Worm (Caenorhabditis elegans) whole organism, young adult: ENCODE data around the gene erh-2.

Source experiments
- B0019.2 ChIP-seq: fragments of 200-800 bp; sonication (Bioruptor generic); conservative IDR thresholded peaks from 2 replicates; pipeline ENCODE4 v1.3.6; 2022; ENCODE audit warnings: missing genetic modification reagents, missing genetic modification characterization, missing compliant biosample characterization
- B0261.1 ChIP-seq: sonication (generic microtip); optimal IDR thresholded peaks from 2 replicates; lab custom pipeline; 2016; ENCODE audit warnings: mild to moderate bottlenecking, missing genetic modification characterization, moderate library complexity, missing compliant biosample characterization
- C17E4.6 ChIP-seq: fragments of 200-800 bp; sonication (Bioruptor generic); IDR thresholded peaks from 2 replicates; pipeline ENCODE4 v1.3.6; 2022; ENCODE audit warnings: missing genetic modification reagents, missing genetic modification characterization, missing compliant biosample characterization
- F10E7.11 ChIP-seq: sonication (generic microtip); optimal IDR thresholded peaks from 2 replicates; lab custom pipeline; 2017; ENCODE audit warnings: mild to moderate bottlenecking, missing genetic modification characterization, moderate library complexity, missing compliant biosample characterization
- F33H1.4 ChIP-seq: fragments of 200-800 bp; sonication (Bioruptor generic); IDR thresholded peaks from 2 replicates; pipeline ENCODE4 v1.3.6; 2022; ENCODE audit warnings: missing genetic modification reagents, missing genetic modification characterization, missing compliant biosample characterization
- F37B4.10 ChIP-seq: fragments of 200-800 bp; sonication (Bioruptor generic); IDR thresholded peaks from 2 replicates; pipeline ENCODE4 v1.3.6; 2022; ENCODE audit warnings: missing genetic modification characterization, missing compliant biosample characterization
- F52B5.7 ChIP-seq: sonication (generic microtip); optimal IDR thresholded peaks from 2 replicates; lab custom pipeline; 2016; ENCODE audit warnings: mild to moderate bottlenecking, missing genetic modification characterization, missing compliant biosample characterization
- F55B11.4 ChIP-seq: sonication (generic microtip); optimal IDR thresholded peaks from 2 replicates; lab custom pipeline; 2016; ENCODE audit warnings: missing compliant biosample characterization, missing genetic modification characterization, borderline replicate concordance; ENCODE audit not compliant: insufficient read depth
- F57A8.1 ChIP-seq: fragments of 200-800 bp; sonication (Bioruptor generic); optimal IDR thresholded peaks from 2 replicates; lab custom pipeline; 2018; ENCODE audit warnings: mild to moderate bottlenecking, missing genetic modification characterization, moderate library complexity, missing compliant biosample characterization
- F57C9.4 ChIP-seq: sonication (generic microtip); optimal IDR thresholded peaks from 2 replicates; lab custom pipeline; 2017; ENCODE audit warnings: mild to moderate bottlenecking, missing genetic modification characterization, missing compliant biosample characterization
- K11D2.4 ChIP-seq: fragments of 200-800 bp; sonication (Bioruptor generic); IDR thresholded peaks from 2 replicates; pipeline ENCODE4 v1.3.6; 2022; ENCODE audit warnings: missing genetic modification reagents, missing genetic modification characterization, missing compliant biosample characterization
- Y53F4B.3 ChIP-seq: fragments of 200-800 bp; sonication (Bioruptor generic); IDR thresholded peaks from 2 replicates; pipeline ENCODE4 v1.3.6; 2022; ENCODE audit warnings: missing genetic modification reagents, missing genetic modification characterization, missing compliant biosample characterization
- Y95B8A.8 ChIP-seq: fragments of 200-800 bp; sonication (Bioruptor generic); IDR thresholded peaks from 2 replicates; pipeline ENCODE4 v1.3.6; 2022; ENCODE audit warnings: missing genetic modification reagents, missing genetic modification characterization, missing compliant biosample characterization
- atf-7 ChIP-seq: sonication (generic microtip); optimal IDR thresholded peaks from 2 replicates; lab custom pipeline; 2017; ENCODE audit warnings: mild to moderate bottlenecking, missing genetic modification characterization, missing compliant biosample characterization
- ccch-3 ChIP-seq: fragments of 200-800 bp; sonication (Bioruptor generic); optimal IDR thresholded peaks from 2 replicates; lab custom pipeline; 2018; ENCODE audit warnings: mild to moderate bottlenecking, missing genetic modification characterization, missing compliant biosample characterization
- ceh-40 ChIP-seq: fragments of 200-800 bp; sonication (Bioruptor generic); IDR thresholded peaks from 2 replicates; pipeline ENCODE4 v1.3.6; 2022; ENCODE audit warnings: missing genetic modification characterization, missing compliant biosample characterization
- dox-1 ChIP-seq: fragments of 200-800 bp; sonication (Bioruptor generic); IDR thresholded peaks from 2 replicates; pipeline ENCODE4 v1.3.6; 2022; ENCODE audit warnings: missing genetic modification reagents, missing genetic modification characterization, missing compliant biosample characterization
- dpl-1 ChIP-seq: fragments of 150-350 bp; optimal IDR thresholded peaks from 2 replicates; lab custom pipeline; 2014; ENCODE audit warnings: missing biosample characterization, missing genetic modification reagents, missing genetic modification characterization
- efl-1 ChIP-seq: fragments of 150-350 bp; optimal IDR thresholded peaks from 2 replicates; lab custom pipeline; 2014; ENCODE audit warnings: missing biosample characterization, missing genetic modification reagents, missing genetic modification characterization
- egl-18 ChIP-seq: fragments of 200-800 bp; sonication (Bioruptor generic); IDR thresholded peaks from 2 replicates; pipeline ENCODE4 v1.3.6; 2022; ENCODE audit warnings: missing genetic modification reagents, missing genetic modification characterization, missing compliant biosample characterization
- fkh-3 ChIP-seq: sonication (generic microtip); optimal IDR thresholded peaks from 2 replicates; lab custom pipeline; 2016; ENCODE audit warnings: mild to moderate bottlenecking, missing genetic modification characterization, missing compliant biosample characterization
- gei-17 ChIP-seq: fragments of 200-800 bp; sonication (Bioruptor generic); optimal IDR thresholded peaks from 2 replicates; lab custom pipeline; 2018; ENCODE audit warnings: mild to moderate bottlenecking, missing genetic modification characterization, missing compliant biosample characterization
- him-1 ChIP-seq: sonication (generic microtip); optimal IDR thresholded peaks from 2 replicates; lab custom pipeline; 2016; ENCODE audit warnings: missing genotype, missing genetic modification reagents, missing genetic modification characterization, missing compliant biosample characterization
- hlh-26 ChIP-seq: fragments of 200-800 bp; sonication (Bioruptor generic); conservative IDR thresholded peaks from 2 replicates; pipeline ENCODE4 v1.3.6; 2022; ENCODE audit warnings: missing genetic modification reagents, missing genetic modification characterization, missing compliant biosample characterization
- hmg-1.2 ChIP-seq: fragments of 200-800 bp; sonication (Bioruptor generic); IDR thresholded peaks from 2 replicates; pipeline ENCODE4 v1.3.6; 2022; ENCODE audit warnings: missing genetic modification reagents, missing genetic modification characterization, missing compliant biosample characterization
- let-526 ChIP-seq: fragments of 200-800 bp; sonication (Bioruptor generic); IDR thresholded peaks from 2 replicates; pipeline ENCODE4 v1.3.6; 2022; ENCODE audit warnings: missing genetic modification reagents, missing genetic modification characterization, missing compliant biosample characterization
- lin-35 ChIP-seq, 3 experiments: fragments of 150-350 bp in 2 of 3; sonication (generic microtip) in 1 of 3; optimal IDR thresholded peaks; 2 replicates each; lab custom pipeline; 2014 to 2018; ENCODE audit warnings: missing biosample characterization in 3 of 3, missing genetic modification characterization in 3 of 3, missing genetic modification reagents in 3 of 3
- lin-40 ChIP-seq: sonication (generic microtip); optimal IDR thresholded peaks from 2 replicates; lab custom pipeline; 2016; ENCODE audit warnings: missing genetic modification characterization, mild to moderate bottlenecking, missing compliant biosample characterization, missing genotype, missing genetic modification reagents
- lsy-27 ChIP-seq: sonication (generic microtip); optimal IDR thresholded peaks from 2 replicates; lab custom pipeline; 2017; ENCODE audit warnings: missing genetic modification characterization, mild to moderate bottlenecking, missing compliant biosample characterization, antibody characterized with exemption, missing genotype, borderline replicate concordance; ENCODE audit not compliant: insufficient read depth
- madf-3 ChIP-seq: fragments of 200-800 bp; sonication (Bioruptor generic); IDR thresholded peaks from 2 replicates; pipeline ENCODE4 v1.3.6; 2022; ENCODE audit warnings: missing genetic modification reagents, missing genetic modification characterization, missing compliant biosample characterization
- mcd-1 ChIP-seq: fragments of 200-800 bp; sonication (Bioruptor generic); IDR thresholded peaks from 2 replicates; pipeline ENCODE4 v1.3.6; 2022; ENCODE audit warnings: missing genetic modification reagents, missing genetic modification characterization, missing compliant biosample characterization
- mel-28 ChIP-seq: sonication (generic microtip); optimal IDR thresholded peaks from 2 replicates; lab custom pipeline; 2016; ENCODE audit warnings: borderline replicate concordance, mild to moderate bottlenecking, missing genetic modification characterization, missing compliant biosample characterization
- mes-4 ChIP-seq: sonication (generic microtip); optimal IDR thresholded peaks from 2 replicates; lab custom pipeline; 2016; ENCODE audit warnings: missing genotype, missing genetic modification characterization, missing compliant biosample characterization
- nfya-1 ChIP-seq: sonication (generic microtip); optimal IDR thresholded peaks from 2 replicates; lab custom pipeline; 2017; ENCODE audit warnings: antibody characterized with exemption, missing compliant biosample characterization, missing genetic modification characterization, borderline replicate concordance; ENCODE audit not compliant: insufficient read depth
- nhr-120 ChIP-seq: fragments of 200-800 bp; sonication (Bioruptor generic); IDR thresholded peaks from 2 replicates; pipeline ENCODE4 v1.3.6; 2022; ENCODE audit warnings: missing genetic modification characterization, missing compliant biosample characterization
- nhr-179 ChIP-seq: sonication (generic microtip); optimal IDR thresholded peaks from 2 replicates; lab custom pipeline; 2016; ENCODE audit warnings: mild to moderate bottlenecking, missing genetic modification characterization, missing compliant biosample characterization
- rcor-1 ChIP-seq: fragments of 200-800 bp; sonication (Bioruptor generic); IDR thresholded peaks from 2 replicates; pipeline ENCODE4 v1.3.6; 2022; ENCODE audit warnings: missing genetic modification reagents, missing genetic modification characterization, missing compliant biosample characterization
- repo-1 ChIP-seq: sonication (generic microtip); optimal IDR thresholded peaks from 2 replicates; lab custom pipeline; 2017; ENCODE audit warnings: mild to moderate bottlenecking, missing genetic modification characterization, missing compliant biosample characterization
- rpc-1 ChIP-seq, 2 experiments: fragments of 150-350 bp in 1 of 2; sonication (generic microtip) in 1 of 2; optimal IDR thresholded peaks; 2 replicates each; lab custom pipeline; 2014 to 2018; ENCODE audit warnings: missing biosample characterization in 1 of 2, missing genetic modification characterization in 1 of 2, missing genetic modification reagents in 1 of 2, missing genotype in 1 of 2
- snpc-4 ChIP-seq, 5 experiments: fragments of 150-350 bp in 1 of 5; sonication (generic microtip) in 4 of 5; optimal IDR thresholded peaks; 2 replicates each; lab custom pipeline; 2014 to 2018; ENCODE audit warnings: missing genetic modification characterization in 5 of 5, missing biosample characterization in 3 of 5, antibody characterized with exemption in 2 of 5, mild to moderate bottlenecking in 2 of 5, missing compliant biosample characterization in 2 of 5, missing genotype in 2 of 5, moderate library complexity in 2 of 5, missing genetic modification reagents in 1 of 5
- sptf-2 ChIP-seq: fragments of 200-800 bp; sonication (Bioruptor generic); optimal IDR thresholded peaks from 2 replicates; lab custom pipeline; 2018; ENCODE audit warnings: mild to moderate bottlenecking, missing genetic modification characterization, missing compliant biosample characterization
- tbp1 ChIP-seq: fragments of 200-800 bp; sonication (Bioruptor generic); optimal IDR thresholded peaks from 2 replicates; lab custom pipeline; 2018; ENCODE audit warnings: mild to moderate bottlenecking, missing genetic modification characterization, missing compliant biosample characterization
- tbx-9 ChIP-seq: sonication (generic microtip); optimal IDR thresholded peaks from 2 replicates; lab custom pipeline; 2016; ENCODE audit warnings: borderline replicate concordance, missing genetic modification characterization, inconsistent platforms, missing compliant biosample characterization
- unc-62 ChIP-seq: fragments of 150-350 bp; optimal IDR thresholded peaks from 2 replicates; lab custom pipeline; 2014; ENCODE audit warnings: missing biosample characterization, missing genetic modification reagents, missing genetic modification characterization
- xnd-1 ChIP-seq: sonication (generic microtip); optimal IDR thresholded peaks from 2 replicates; lab custom pipeline; 2016; ENCODE audit warnings: missing genotype, missing genetic modification reagents, missing genetic modification characterization, missing compliant biosample characterization
- ztf-22 ChIP-seq: fragments of 200-800 bp; sonication (Bioruptor generic); optimal IDR thresholded peaks from 2 replicates; lab custom pipeline; 2018; ENCODE audit warnings: mild to moderate bottlenecking, missing genetic modification characterization, moderate library complexity, missing compliant biosample characterization
- ztf-25 ChIP-seq: fragments of 200-800 bp; sonication (Bioruptor generic); IDR thresholded peaks from 2 replicates; pipeline ENCODE4 v1.3.6; 2022; ENCODE audit warnings: missing genetic modification reagents, missing genetic modification characterization, missing compliant biosample characterization
- ztf-6 ChIP-seq: fragments of 200-800 bp; sonication (Bioruptor generic); IDR thresholded peaks from 2 replicates; pipeline ENCODE4 v1.3.6; 2022; ENCODE audit warnings: missing genetic modification reagents, missing genetic modification characterization, missing compliant biosample characterization

erh-2 gene

ce11 chrIII:4587177-4587576 is 5.9 kb upstream of the erh-2 start, which contains the start of the genes F35G12.7 and smc-4 (continued):
- TF ChIP-seq K11D2.4 (no peak), ztf-25 (GFP tag; lab: Robert Waterston, UW) (0 out of 2 replicates have a peak, but pooled peaks have one; percentile 28), nfya-1 (no peak), rpc-1 (optimal IDR thresholded peaks at IDR 0.05; lab: Kevin White, UChicago) (no peak), rpc-1 (tag; optimal IDR thresholded peaks at IDR 0.05; lab: Kevin White, UChicago) (no peak), F52B5.7 (tag; lab: Kevin White, UChicago) (no peak), F55B11.4 (tag; lab: Kevin White, UChicago) (no peak), F33H1.4 (GFP tag; lab: Robert Waterston, UW) (peak; percentile 70), mcd-1 (GFP tag; lab: Robert Waterston, UW) (peak; percentile 55; the same call in 1 of the 2 replicates), fkh-3 (tag; lab: Kevin White, UChicago) (no peak), nhr-179 (no peak), hlh-26 (GFP tag; lab: Robert Waterston, UW) (no peak), dox-1 (peak; percentile 66), C17E4.6 (GFP tag; lab: Robert Waterston, UW) (peak; percentile 51; the same call in 1 of the 2 replicates), mes-4 (tag; lab: Kevin White, UChicago) (no peak), him-1 (tag; lab: Kevin White, UChicago) (peak; percentile 47), atf-7 (tag; lab: Kevin White, UChicago) (no peak), lsy-27 (tag; lab: Kevin White, UChicago) (no peak), tbx-9 (tag; lab: Kevin White, UChicago) (no peak), repo-1 (tag; lab: Kevin White, UChicago) (no peak), snpc-4 (GFP tag; optimal IDR thresholded peaks at IDR 0.05; lab: Kevin White, UChicago) (no peak), snpc-4 (tag; optimal IDR thresholded peaks at IDR 0.05; lab: Kevin White, UChicago) (peak in 2 of 4 experiments; percentile 7 to 23), sptf-2 (GFP tag; lab: Kevin White, UChicago) (no peak), hmg-1.2 (GFP tag; lab: Robert Waterston, UW) (peak; percentile 47; the same call in 1 of the 2 replicates), ztf-22 (GFP tag; lab: Kevin White, UChicago) (no peak), F57A8.1 (no peak), lin-40 (no peak), madf-3 (GFP tag; lab: Robert Waterston, UW) (peak; percentile 82; the same call in 1 of the 2 replicates), F37B4.10 (GFP tag; lab: Robert Waterston, UW) (0 out of 2 replicates have a peak, but pooled peaks have one; percentile 15), unc-62 (GFP tag; lab: Kevin White, UChicago) (no peak), Y53F4B.3 (no peak), egl-18 (no peak), tbp1 (GFP tag; lab: Kevin White, UChicago) (peak; percentile 30), F57C9.4 (tag; lab: Kevin White, UChicago) (no peak), ztf-6 (GFP tag; lab: Robert Waterston, UW) (no peak), B0019.2 (no peak), nhr-120 (GFP tag; lab: Robert Waterston, UW) (no peak), gei-17 (GFP tag; lab: Kevin White, UChicago) (no peak), ccch-3 (GFP tag; lab: Kevin White, UChicago) (no peak), F10E7.11 (tag; lab: Kevin White, UChicago) (no peak), let-526 (GFP tag; lab: Robert Waterston, UW) (no peak), B0261.1 (tag; lab: Kevin White, UChicago) (no peak), dpl-1 (peak; percentile 87), ceh-40 (GFP tag; lab: Robert Waterston, UW) (no peak), mel-28 (tag; lab: Kevin White, UChicago) (no peak), efl-1 (GFP tag; lab: Kevin White, UChicago) (peak; percentile 94), lin-35 (GFP tag; optimal IDR thresholded peaks at IDR 0.05; lab: Kevin White, UChicago) (peak in 1 of 3 experiments; percentile 62), rcor-1 (peak; percentile 40; the same call in 1 of the 2 replicates), xnd-1 (tag; lab: Kevin White, UChicago) (peak; percentile 63), Y95B8A.8 (GFP tag; lab: Robert Waterston, UW) (no peak)
